Worm (Caenorhabditis elegans) whole organism, mixed stage, embryonic: ENCODE measurements around the gene smc-5.
"Not testable (repeated sequence)": the region's sequence is repeated elsewhere in the genome, so short reads cannot be mapped to it uniquely, and the experiment has no call there.

Experiments used
- M03D4.4 ChIP-seq: sonication (generic microtip); optimal IDR thresholded peaks from 2 replicates; lab custom pipeline; 2017; ENCODE audit warnings: mild to moderate bottlenecking, missing genetic modification characterization, missing compliant biosample characterization
- bed-3 ChIP-seq: fragments of 200-800 bp; sonication (Bioruptor generic); optimal IDR thresholded peaks from 3 replicates; lab custom pipeline; 2018; ENCODE audit warnings: mild to moderate bottlenecking, missing genetic modification characterization, moderate library complexity, missing compliant biosample characterization
- ceh-83 ChIP-seq: fragments of 200-800 bp; sonication (Bioruptor generic); optimal IDR thresholded peaks from 2 replicates; lab custom pipeline; 2018; ENCODE audit warnings: mild to moderate bottlenecking, missing genetic modification characterization, missing compliant biosample characterization
- cnd-1 ChIP-seq: fragments of 200-800 bp; sonication (Bioruptor generic); optimal IDR thresholded peaks from 2 replicates; lab custom pipeline; 2018; ENCODE audit warnings: mild to moderate bottlenecking, missing genetic modification characterization, missing compliant biosample characterization
- drap-1 ChIP-seq: fragments of 200-800 bp; sonication (Bioruptor generic); optimal IDR thresholded peaks from 3 replicates; lab custom pipeline; 2018; ENCODE audit warnings: mild to moderate bottlenecking, missing genetic modification characterization, missing compliant biosample characterization
- elt-1 ChIP-seq: sonication (generic microtip); optimal IDR thresholded peaks from 2 replicates; lab custom pipeline; 2017; ENCODE audit warnings: missing genetic modification characterization, mild to moderate bottlenecking, missing compliant biosample characterization, antibody characterized with exemption, moderate library complexity, borderline replicate concordance; ENCODE audit not compliant: insufficient read depth
- ham-2 ChIP-seq: fragments of 200-800 bp; sonication (Bioruptor generic); optimal IDR thresholded peaks from 2 replicates; lab custom pipeline; 2018; ENCODE audit warnings: mild to moderate bottlenecking, missing genetic modification characterization, missing compliant biosample characterization
- hlh-1 ChIP-seq: fragments of 150-350 bp; optimal IDR thresholded peaks from 2 replicates; lab custom pipeline; 2014; ENCODE audit warnings: missing biosample characterization, missing genetic modification reagents, missing genetic modification characterization
- lin-32 ChIP-seq: fragments of 200-800 bp; sonication (Bioruptor generic); optimal IDR thresholded peaks from 2 replicates; lab custom pipeline; 2018; ENCODE audit warnings: mild to moderate bottlenecking, missing genetic modification characterization, missing compliant biosample characterization
- mab-5 ChIP-seq: fragments of 150-350 bp; optimal IDR thresholded peaks from 2 replicates; lab custom pipeline; 2014; ENCODE audit warnings: missing biosample characterization, missing genetic modification characterization
- mep-1 ChIP-seq: fragments of 150-350 bp; optimal IDR thresholded peaks from 2 replicates; lab custom pipeline; 2017; ENCODE audit warnings: missing biosample characterization, missing genetic modification reagents, missing genetic modification characterization, inconsistent platforms
- mls-2 ChIP-seq: sonication (generic microtip); optimal IDR thresholded peaks from 2 replicates; lab custom pipeline; 2016; ENCODE audit warnings: mild to moderate bottlenecking, missing genetic modification characterization, moderate library complexity, missing compliant biosample characterization
- nhr-2 ChIP-seq: fragments of 150-350 bp; optimal IDR thresholded peaks from 2 replicates; lab custom pipeline; 2014; ENCODE audit warnings: missing biosample characterization, missing genetic modification characterization
- nhr-237 ChIP-seq: fragments of 150-350 bp; optimal IDR thresholded peaks from 2 replicates; lab custom pipeline; 2014; ENCODE audit warnings: missing biosample characterization, missing genetic modification characterization
- nhr-28 ChIP-seq: fragments of 150-350 bp; optimal IDR thresholded peaks from 2 replicates; lab custom pipeline; 2014; ENCODE audit warnings: missing biosample characterization, missing genetic modification characterization
- nhr-76 ChIP-seq: sonication (generic microtip); optimal IDR thresholded peaks from 2 replicates; lab custom pipeline; 2017; ENCODE audit warnings: missing biosample characterization, missing genetic modification characterization
- pha-4 ChIP-seq: fragments of 150-350 bp; optimal IDR thresholded peaks from 2 replicates; lab custom pipeline; 2018; ENCODE audit warnings: missing biosample characterization, missing genetic modification reagents, missing genetic modification characterization
- sem-2 ChIP-seq: fragments of 200-800 bp; sonication (Bioruptor generic); optimal IDR thresholded peaks from 2 replicates; lab custom pipeline; 2018; ENCODE audit warnings: mild to moderate bottlenecking, missing genetic modification characterization, missing compliant biosample characterization
- sptf-1 ChIP-seq: sonication (generic microtip); optimal IDR thresholded peaks from 2 replicates; lab custom pipeline; 2017; ENCODE audit warnings: mild to moderate bottlenecking, missing genetic modification characterization, moderate library complexity, missing compliant biosample characterization
- unc-120 ChIP-seq: sonication (generic microtip); optimal IDR thresholded peaks from 2 replicates; lab custom pipeline; 2017; ENCODE audit warnings: missing genetic modification characterization, missing compliant biosample characterization; ENCODE audit not compliant: poor library complexity, severe bottlenecking
- unc-39 ChIP-seq: fragments of 150-350 bp; optimal IDR thresholded peaks from 2 replicates; lab custom pipeline; 2014; ENCODE audit warnings: missing biosample characterization, missing genetic modification characterization
- zip-8 ChIP-seq: fragments of 150-350 bp; optimal IDR thresholded peaks from 2 replicates; lab custom pipeline; 2014; ENCODE audit warnings: missing biosample characterization, missing genetic modification characterization
- ztf-11 ChIP-seq: fragments of 150-350 bp; optimal IDR thresholded peaks from 2 replicates; lab custom pipeline; 2014; ENCODE audit warnings: missing biosample characterization, missing genetic modification characterization

The smc-5 gene

DNA sequence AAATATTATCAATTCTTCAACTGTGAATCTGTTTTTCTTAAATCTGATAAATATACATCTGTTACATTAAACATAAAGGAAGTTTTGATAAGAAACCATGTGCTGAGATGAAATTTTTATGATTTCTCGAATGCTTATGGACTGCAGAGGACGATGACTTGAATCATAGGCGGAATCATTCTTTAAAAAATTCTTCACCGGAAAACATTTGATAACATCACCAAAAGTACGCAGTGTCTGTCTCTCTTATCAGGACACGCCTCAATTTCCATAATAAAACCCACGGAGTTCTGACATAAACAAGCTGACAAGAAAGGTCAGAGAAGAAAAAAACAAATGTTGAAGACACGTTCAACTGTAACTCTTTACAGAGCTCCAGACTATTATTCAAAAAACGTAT, 47.8 kb downstream of the smc-5 start, which contains the start of gene F09C12.2:
F09C12.2 (plus strand) TSS at position 320 of the 400 bp plus-strand sequence.
- no peak for TF ChIP-seq sem-2 (GFP tag; lab: Kevin White, UChicago)
- no peak for TF ChIP-seq nhr-76 (tag; lab: Kevin White, UChicago)
- no peak for TF ChIP-seq zip-8 (tag; lab: Kevin White, UChicago)
- TF ChIP-seq nhr-237 (tag; lab: Kevin White, UChicago): no peak
- no peak for TF ChIP-seq unc-39 (tag; lab: Kevin White, UChicago)
- TF ChIP-seq pha-4 (tag; lab: Kevin White, UChicago): no peak
- TF ChIP-seq M03D4.4 (tag; lab: Kevin White, UChicago): no peak
- no peak for TF ChIP-seq nhr-28 (tag; lab: Kevin White, UChicago)
- no peak for TF ChIP-seq ztf-11 (tag; lab: Kevin White, UChicago)
- TF ChIP-seq hlh-1 (tag; lab: Kevin White, UChicago): no peak
- no peak for TF ChIP-seq mls-2 (tag; lab: Kevin White, UChicago)
- no peak for TF ChIP-seq mep-1 (tag; lab: Kevin White, UChicago)
- TF ChIP-seq ceh-83 (GFP tag; lab: Kevin White, UChicago): no peak
- no peak for TF ChIP-seq elt-1 (tag; lab: Kevin White, UChicago)
- TF ChIP-seq ham-2 (GFP tag; lab: Kevin White, UChicago): no peak
- no peak for TF ChIP-seq lin-32
- TF ChIP-seq nhr-2 (tag; lab: Kevin White, UChicago): no peak
- TF ChIP-seq unc-120 (tag; lab: Kevin White, UChicago): no peak

DNA sequence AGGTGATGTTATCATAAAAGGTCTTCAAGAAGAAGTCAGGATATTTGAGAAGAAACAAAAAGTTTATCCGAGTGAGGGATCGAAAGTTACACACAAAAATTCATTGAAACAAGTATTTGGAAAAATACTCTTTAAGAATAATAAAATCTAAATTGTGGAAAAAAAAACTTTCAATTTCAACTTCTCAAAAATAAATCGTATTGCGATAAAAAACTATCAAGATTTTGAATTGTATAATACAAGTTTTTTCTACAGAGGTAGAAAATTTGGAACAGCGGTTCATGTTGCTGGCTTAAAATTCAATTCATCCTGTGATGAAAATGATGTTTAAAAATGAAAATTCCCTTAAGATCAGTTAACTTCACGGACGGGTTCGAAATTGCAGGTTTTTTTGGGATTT, 50.2 kb downstream of the smc-5 start, which contains the start of gene F09C12.8:
F09C12.8 (plus strand) TSS at position 301 of the 400 bp plus-strand sequence.
- TF ChIP-seq sptf-1 (tag; lab: Kevin White, UChicago) (no peak), mab-5 (tag; lab: Kevin White, UChicago) (no peak)

DNA sequence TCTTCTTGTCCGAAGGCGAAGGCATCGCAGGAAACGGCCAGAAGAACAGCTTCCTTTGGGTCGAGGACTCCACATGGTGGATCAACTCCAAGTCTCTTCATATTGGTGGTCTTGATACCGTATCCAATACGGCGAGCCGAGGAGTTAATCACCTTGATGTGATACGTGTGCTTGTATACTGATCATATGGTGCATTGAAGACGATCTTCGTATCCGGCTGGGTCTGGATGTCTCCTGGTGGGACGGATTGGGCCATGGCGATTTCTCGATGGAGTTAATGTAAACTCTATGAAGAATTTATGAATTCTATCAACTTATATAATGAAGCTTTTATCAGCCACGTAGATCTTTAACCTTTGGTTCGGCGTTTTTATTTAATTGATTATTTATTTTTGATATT, 53.3 kb downstream of the smc-5 start, which contains the start of gene msp-74:
msp-74 (minus strand) TSS at position 101 of the 400 bp plus-strand sequence.
- TF ChIP-seq drap-1, bed-3, cnd-1: not testable (repeated sequence)

DNA sequence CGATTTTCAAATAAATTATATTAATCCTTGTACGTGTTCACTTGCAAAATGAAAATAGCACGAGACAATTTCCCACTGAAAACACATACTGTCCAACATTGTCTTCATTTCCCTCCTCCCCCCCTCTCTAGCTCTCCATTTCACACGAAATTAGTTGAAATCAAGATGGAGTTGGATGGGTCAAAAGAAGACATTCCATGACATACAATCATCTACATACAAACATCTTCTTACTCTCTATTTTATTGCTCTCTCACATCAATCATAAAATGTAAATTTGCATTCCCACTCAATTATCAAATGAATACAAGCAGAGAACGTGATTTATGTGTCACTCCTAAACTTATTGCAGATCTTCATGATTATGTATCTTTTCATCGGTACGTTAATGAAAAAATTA, 53.8 kb downstream of the smc-5 start, which contains the start of gene srsy-1:
srsy-1 (plus strand) TSS at position 301 of the 400 bp plus-strand sequence.
- TF ChIP-seq sptf-1 (tag; lab: Kevin White, UChicago) (no peak), elt-1 (tag; lab: Kevin White, UChicago) (no peak)
